Worm (Caenorhabditis elegans): Measurements from ENCODE around the gene F49E12.10.
"Not testable (repeated sequence)": the region's sequence is repeated elsewhere in the genome, so short reads cannot be mapped to it uniquely, and the experiment has no call there.

Gene F49E12.10

DNA sequence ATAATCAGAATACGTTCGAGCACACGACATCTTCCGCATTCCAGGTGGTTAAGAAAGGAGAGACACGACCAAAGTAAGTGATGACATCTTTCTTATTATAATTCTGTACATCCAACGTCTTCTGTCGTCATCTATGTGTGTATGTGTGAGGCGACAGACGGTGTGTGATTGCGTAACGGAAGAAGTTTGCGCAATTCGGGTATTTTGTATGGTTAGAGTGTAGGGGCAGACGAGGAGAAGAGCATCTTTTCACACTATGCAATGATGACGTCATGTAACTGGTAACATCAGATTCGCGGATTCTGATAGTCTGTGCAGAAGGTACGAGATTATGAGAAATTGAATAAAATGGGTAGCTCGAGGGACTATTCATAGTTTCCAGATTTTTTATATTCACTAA lies 24.2 kb downstream of the F49E12.10 start:
- TF ChIP-seq nhr-102 (tag; optimal IDR thresholded peaks at IDR 0.05) (no peak), snpc-1.2 (GFP tag; IDR thresholded peaks at IDR 0.05) (no peak), tra-1 (GFP tag; IDR thresholded peaks at IDR 0.05) (no peak), aly-2 (tag; optimal IDR thresholded peaks at IDR 0.05) (no peak), zag-1 (tag; optimal IDR thresholded peaks at IDR 0.05) (no peak), lin-29 (GFP tag; IDR thresholded peaks at IDR 0.05) (no peak), duxl-1 (tag; optimal IDR thresholded peaks at IDR 0.05; ENCODE audit: poor library complexity) (no peak), F44E2.7 (GFP tag; IDR thresholded peaks at IDR 0.05) (no peak), mdl-1 (tag; optimal IDR thresholded peaks at IDR 0.05) (no peak), lin-13 (GFP tag; optimal IDR thresholded peaks at IDR 0.05) (no peak), lin-1 (GFP tag; IDR thresholded peaks at IDR 0.05) (no peak), ZK337.2 (GFP tag; IDR thresholded peaks at IDR 0.05) (no peak), lin-39 (tag; optimal IDR thresholded peaks at IDR 0.05) (no peak), gei-8 (GFP tag; optimal IDR thresholded peaks at IDR 0.05) (no peak), nhr-25 (tag; optimal IDR thresholded peaks at IDR 0.05; ENCODE audit: borderline replicate concordance, insufficient read depth) (no peak), nhr-10 (tag; optimal IDR thresholded peaks at IDR 0.05) (no peak), vab-7 (GFP tag; IDR thresholded peaks at IDR 0.05) (no peak), F10B5.3 (tag; optimal IDR thresholded peaks at IDR 0.05) (no peak), Y75B8A.6 (GFP tag; IDR thresholded peaks at IDR 0.05) (no peak), daf-19 (GFP tag; conservative IDR thresholded peaks at IDR 0.05) (no peak)

- no peak for TF ChIP-seq mdl-1 (tag; optimal IDR thresholded peaks at IDR 0.05)
- peak in 1 of 2 experiments; percentile 5 for TF ChIP-seq unc-62 (GFP tag; optimal IDR thresholded peaks at IDR 0.05 in 1 of 2)
- TF ChIP-seq unc-62 (tag; optimal IDR thresholded peaks at IDR 0.05) = no peak
- no peak for TF ChIP-seq arid-1 (GFP tag; conservative IDR thresholded peaks at IDR 0.05)
These were observed 24.7 kb downstream of the F49E12.10 start for ce11 chrII:8415462-8416037.

DNA sequence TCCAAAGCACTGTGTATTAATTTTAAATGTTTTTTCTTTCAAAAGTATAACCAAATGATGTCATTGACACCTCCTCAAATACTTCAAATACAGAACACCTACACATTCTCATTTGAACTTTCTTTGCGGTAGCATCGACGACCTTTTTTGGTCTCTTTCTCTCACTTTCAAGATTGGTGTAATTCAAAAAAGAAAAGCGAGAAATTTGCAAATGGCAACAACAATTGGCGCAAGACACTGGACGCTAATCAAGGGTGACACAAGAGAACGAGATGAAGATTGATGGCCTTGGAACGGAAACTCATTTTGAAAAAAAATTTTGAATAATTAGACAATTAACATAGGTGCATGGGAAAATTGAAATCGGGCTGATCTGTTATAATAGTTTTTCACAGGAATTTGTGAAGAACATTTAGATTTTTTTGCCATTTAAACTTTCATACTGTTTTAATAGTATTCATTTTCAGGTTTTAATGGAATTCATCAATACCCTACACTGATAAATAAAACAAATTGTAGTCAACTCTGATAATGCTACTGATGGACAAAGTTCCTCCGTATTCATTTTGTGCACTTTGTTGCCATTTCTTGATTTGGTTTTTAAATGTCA lies 26.3 kb downstream of the F49E12.10 start, which contains the start of gene fdgt-2:
TSS of gene fdgt-2 (plus strand) at position 560 of the 610 bp plus-strand sequence.
- TF ChIP-seq unc-62 (GFP tag; optimal IDR thresholded peaks at IDR 0.05 in 1 of 2) = peak in 1 of 2 experiments; percentile 95
- TF ChIP-seq unc-62 (tag; optimal IDR thresholded peaks at IDR 0.05) = no peak
- no peak for TF ChIP-seq F10B5.3 (tag; optimal IDR thresholded peaks at IDR 0.05)
- no peak for TF ChIP-seq daf-16 (GFP tag; optimal IDR thresholded peaks at IDR 0.05)
- TF ChIP-seq daf-16 (tag; optimal IDR thresholded peaks at IDR 0.05) = peak; percentile 59
- TF ChIP-seq T20F7.1 (GFP tag; optimal IDR thresholded peaks at IDR 0.05) = no peak
- peak; percentile 42 for TF ChIP-seq aha-1 (tag)
- TF ChIP-seq nhr-28 (tag; optimal IDR thresholded peaks at IDR 0.05) = peak; percentile 25
- TF ChIP-seq hlh-30 (tag; optimal IDR thresholded peaks at IDR 0.05; ENCODE audit: insufficient read depth) = no peak

ce11 chrII:8419015-8419414 lies 28.2 kb downstream of the F49E12.10 start:
- TF ChIP-seq mep-1 (tag; optimal IDR thresholded peaks at IDR 0.05) (peak; percentile 19), lin-29 (GFP tag; IDR thresholded peaks at IDR 0.05) (no peak)

DNA sequence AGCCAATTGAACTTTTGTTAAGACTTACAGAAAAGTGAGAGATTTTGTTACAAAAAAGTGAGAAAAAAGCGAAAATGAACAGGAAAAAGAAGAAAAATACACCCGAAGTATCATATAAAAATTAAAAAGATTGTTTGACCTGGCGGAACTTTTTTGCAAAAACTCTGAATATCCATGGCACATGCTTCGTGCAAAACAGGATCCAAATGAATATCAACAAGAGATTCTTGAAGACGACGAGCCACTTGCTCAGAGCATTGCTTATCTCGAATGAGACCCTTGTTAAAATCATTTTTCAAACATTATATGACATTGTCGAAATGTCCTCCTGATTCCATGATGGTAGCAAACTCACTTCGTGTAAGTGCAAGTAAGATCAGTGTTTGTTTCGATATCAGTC lies 28.9 kb downstream of the F49E12.10 start, which contains the start of gene F14E5.8:
TSS of gene F14E5.8 (plus strand) at position 301 of the 400 bp plus-strand sequence.
- not testable (repeated sequence) for TF ChIP-seq F49E8.2 (tag; optimal IDR thresholded peaks at IDR 0.05; ENCODE audit: borderline replicate concordance); ZK546.5 (tag; optimal IDR thresholded peaks at IDR 0.05); spr-1 (tag; optimal IDR thresholded peaks at IDR 0.05)
